Fruit fly (Drosophila melanogaster) whole organism, embryonic: Measurements from ENCODE around the gene CG46462.

Experiments used
- Abd-B ChIP-seq: fragments of 200-800 bp; sonication (Bioruptor generic); optimal IDR thresholded peaks from 2 replicates; lab custom pipeline; 2018; ENCODE audit warnings: missing biosample characterization, mild to moderate bottlenecking, missing genetic modification characterization, moderate library complexity
- Ada2b ChIP-seq: fragments of 200-800 bp; sonication (Bioruptor generic); IDR thresholded peaks from 2 replicates; pipeline ENCODE4 v1.3.6; 2022; ENCODE audit warnings: missing biosample characterization, missing genetic modification characterization
- Asciz ChIP-seq: fragments of 200-800 bp; sonication (Bioruptor generic); optimal IDR thresholded peaks from 2 replicates; lab custom pipeline; 2017; ENCODE audit warnings: missing biosample characterization, mild to moderate bottlenecking, missing genetic modification characterization, missing genetic modification reagents
- Atf-2 ChIP-seq: fragments of 200-800 bp; sonication (Bioruptor generic); optimal IDR thresholded peaks from 2 replicates; lab custom pipeline; 2016; ENCODE audit warnings: missing biosample characterization, missing genetic modification characterization
- Blimp-1 ChIP-seq: fragments of 200-800 bp; sonication (Bioruptor generic); optimal IDR thresholded peaks from 3 replicates; lab custom pipeline; 2018; ENCODE audit warnings: missing biosample characterization, missing genetic modification characterization, mild to moderate bottlenecking, moderate library complexity, missing genetic modification reagents
- C15 ChIP-seq: fragments of 200-800 bp; sonication (Bioruptor generic); IDR thresholded peaks from 3 replicates; pipeline ENCODE4 v1.3.6; 2022; ENCODE audit warnings: missing biosample characterization, missing genetic modification characterization
- CG10543 ChIP-seq: fragments of 200-800 bp; sonication (Bioruptor generic); optimal IDR thresholded peaks from 3 replicates; lab custom pipeline; 2017; ENCODE audit warnings: missing biosample characterization, mild to moderate bottlenecking, missing genetic modification characterization, moderate library complexity
- CG10979 ChIP-seq: fragments of 200-800 bp; sonication (Bioruptor generic); optimal IDR thresholded peaks from 2 replicates; lab custom pipeline; 2018; ENCODE audit warnings: missing biosample characterization, mild to moderate bottlenecking, missing genetic modification characterization, moderate library complexity
- CG11456 ChIP-seq: fragments of 200-800 bp; sonication (Bioruptor generic); IDR thresholded peaks from 3 replicates; pipeline ENCODE4 v1.3.6; 2022; ENCODE audit warnings: missing biosample characterization, missing genetic modification characterization
- CG12769 ChIP-seq: fragments of 200-800 bp; sonication (Bioruptor generic); optimal IDR thresholded peaks from 2 replicates; lab custom pipeline; 2019; ENCODE audit warnings: missing biosample characterization, mild to moderate bottlenecking, missing genetic modification characterization, moderate library complexity
- CG13775 ChIP-seq: fragments of 200-800 bp; sonication (Bioruptor generic); optimal IDR thresholded peaks from 3 replicates; lab custom pipeline; 2017; ENCODE audit warnings: missing biosample characterization, mild to moderate bottlenecking, missing genetic modification characterization
- CG1529 ChIP-seq: fragments of 200-800 bp; sonication (Bioruptor generic); optimal IDR thresholded peaks from 3 replicates; lab custom pipeline; 2018; ENCODE audit warnings: missing biosample characterization, missing genetic modification characterization
- CG15696 ChIP-seq: fragments of 200-800 bp; sonication (Bioruptor generic); optimal IDR thresholded peaks from 2 replicates; lab custom pipeline; 2019; ENCODE audit warnings: missing biosample characterization, mild to moderate bottlenecking, missing genetic modification characterization, moderate library complexity
- CG1602 ChIP-seq: fragments of 200-800 bp; sonication (Bioruptor generic); optimal IDR thresholded peaks from 3 replicates; lab custom pipeline; 2016; ENCODE audit warnings: missing biosample characterization, missing genetic modification characterization
- CG1603 ChIP-seq: fragments of 200-800 bp; sonication (Bioruptor generic); optimal IDR thresholded peaks from 2 replicates; lab custom pipeline; 2019; ENCODE audit warnings: missing biosample characterization, mild to moderate bottlenecking, missing genetic modification characterization, moderate library complexity
- CG16815 ChIP-seq: fragments of 200-800 bp; sonication (Bioruptor generic); optimal IDR thresholded peaks from 3 replicates; lab custom pipeline; 2017; ENCODE audit warnings: missing biosample characterization, mild to moderate bottlenecking, missing genetic modification characterization
- CG17912 ChIP-seq: fragments of 200-800 bp; sonication (Bioruptor generic); optimal IDR thresholded peaks from 2 replicates; lab custom pipeline; 2018; ENCODE audit warnings: missing biosample characterization, mild to moderate bottlenecking, missing genetic modification characterization
- CG18262 ChIP-seq: fragments of 200-800 bp; optimal IDR thresholded peaks from 3 replicates; lab custom pipeline; 2019; ENCODE audit warnings: missing biosample characterization, mild to moderate bottlenecking, missing genetic modification characterization, moderate library complexity
- CG2712 ChIP-seq: fragments of 200-800 bp; optimal IDR thresholded peaks from 3 replicates; lab custom pipeline; 2019; ENCODE audit warnings: missing biosample characterization, mild to moderate bottlenecking, missing genetic modification characterization, moderate library complexity
- CG30431 ChIP-seq: fragments of 200-800 bp; sonication (Bioruptor generic); optimal IDR thresholded peaks from 2 replicates; lab custom pipeline; 2017; ENCODE audit warnings: missing biosample characterization, missing genetic modification characterization
- CG4820 ChIP-seq: fragments of 200-800 bp; sonication (Bioruptor generic); optimal IDR thresholded peaks from 3 replicates; lab custom pipeline; 2016; ENCODE audit warnings: missing biosample characterization, missing genetic modification characterization
- CG6689 ChIP-seq: fragments of 200-800 bp; sonication (Bioruptor generic); IDR thresholded peaks from 2 replicates; pipeline ENCODE4 v1.3.6; 2022; ENCODE audit warnings: missing biosample characterization, missing genetic modification characterization
- CG7786 ChIP-seq: fragments of 200-800 bp; sonication (Bioruptor generic); optimal IDR thresholded peaks from 2 replicates; lab custom pipeline; 2016; ENCODE audit warnings: missing biosample characterization, missing genetic modification characterization
- CG7839 ChIP-seq: fragments of 200-800 bp; sonication (Bioruptor generic); optimal IDR thresholded peaks from 3 replicates; lab custom pipeline; 2018; ENCODE audit warnings: missing biosample characterization, mild to moderate bottlenecking, missing genetic modification characterization, moderate library complexity
- CG8765 ChIP-seq: fragments of 200-800 bp; sonication (Bioruptor generic); IDR thresholded peaks from 2 replicates; pipeline ENCODE4 v1.3.6; 2022; ENCODE audit warnings: missing biosample characterization, missing genetic modification characterization
- CHES-1-like ChIP-seq: fragments of 200-800 bp; sonication (Bioruptor generic); optimal IDR thresholded peaks from 2 replicates; lab custom pipeline; 2016; ENCODE audit warnings: missing biosample characterization, missing genetic modification characterization
- Chrac-16 ChIP-seq: fragments of 200-800 bp; sonication (Bioruptor generic); optimal IDR thresholded peaks from 3 replicates; lab custom pipeline; 2016; ENCODE audit warnings: missing biosample characterization, missing genetic modification characterization
- D19B ChIP-seq: fragments of 200-800 bp; sonication (Bioruptor generic); optimal IDR thresholded peaks from 2 replicates; lab custom pipeline; 2017; ENCODE audit warnings: missing biosample characterization, mild to moderate bottlenecking, missing genetic modification characterization
- Fer1 ChIP-seq: fragments of 200-800 bp; sonication (Bioruptor generic); optimal IDR thresholded peaks from 2 replicates; lab custom pipeline; 2017; ENCODE audit warnings: missing biosample characterization, mild to moderate bottlenecking, missing genetic modification characterization
- Hr3 ChIP-seq: fragments of 200-800 bp; sonication (Bioruptor generic); optimal IDR thresholded peaks from 3 replicates; lab custom pipeline; 2016; ENCODE audit warnings: missing biosample characterization, missing genetic modification characterization
- Kr ChIP-seq: fragments of 200-800 bp; sonication (Bioruptor generic); optimal IDR thresholded peaks from 2 replicates; lab custom pipeline; 2017; ENCODE audit warnings: missing biosample characterization, mild to moderate bottlenecking, missing genetic modification characterization
- NC2α ChIP-seq: fragments of 200-800 bp; sonication (Bioruptor generic); optimal IDR thresholded peaks from 2 replicates; lab custom pipeline; 2016; ENCODE audit warnings: missing biosample characterization, missing genetic modification characterization
- Nf-YB ChIP-seq: fragments of 200-800 bp; sonication (Bioruptor generic); optimal IDR thresholded peaks from 3 replicates; lab custom pipeline; 2019; ENCODE audit warnings: missing biosample characterization, mild to moderate bottlenecking, missing genetic modification characterization, moderate library complexity
- Sox100B ChIP-seq: fragments of 200-800 bp; sonication (Bioruptor generic); optimal IDR thresholded peaks from 3 replicates; lab custom pipeline; 2018; ENCODE audit warnings: missing biosample characterization, mild to moderate bottlenecking, missing genetic modification characterization
- Sry-δ ChIP-seq: fragments of 200-800 bp; sonication (Bioruptor generic); optimal IDR thresholded peaks from 2 replicates; lab custom pipeline; 2016; ENCODE audit warnings: missing biosample characterization, missing genetic modification characterization
- Xbp1 ChIP-seq: fragments of 200-800 bp; sonication (Bioruptor generic); optimal IDR thresholded peaks from 3 replicates; lab custom pipeline; 2016; ENCODE audit warnings: missing biosample characterization, mild to moderate bottlenecking, missing genetic modification characterization
- aop ChIP-seq: fragments of 200-800 bp; sonication (Bioruptor generic); IDR thresholded peaks from 2 replicates; pipeline ENCODE4 v1.3.6; 2022; ENCODE audit warnings: missing biosample characterization, missing genetic modification characterization
- az2 ChIP-seq: fragments of 200-800 bp; sonication (Bioruptor generic); optimal IDR thresholded peaks from 3 replicates; lab custom pipeline; 2016; ENCODE audit warnings: missing biosample characterization, missing genetic modification characterization
- crol ChIP-seq: fragments of 200-800 bp; sonication (Bioruptor generic); IDR thresholded peaks from 2 replicates; pipeline ENCODE4 v1.3.6; 2022; ENCODE audit warnings: missing biosample characterization, missing genetic modification characterization
- eve ChIP-seq, 2 experiments: fragments of >200 bp; optimal IDR thresholded peaks; 2 replicates each; lab custom pipeline; 2017; ENCODE audit warnings: missing biosample characterization in 2 of 2, missing genetic modification characterization in 2 of 2
- gsb ChIP-seq: fragments of 200-800 bp; sonication (Bioruptor generic); IDR thresholded peaks from 2 replicates; pipeline ENCODE4 v1.3.6; 2022; ENCODE audit warnings: missing biosample characterization, missing genetic modification characterization
- ind ChIP-seq: fragments of 200-800 bp; sonication (Bioruptor generic); optimal IDR thresholded peaks from 3 replicates; lab custom pipeline; 2016; ENCODE audit warnings: missing biosample characterization, missing genetic modification characterization
- lola ChIP-seq, 3 experiments: fragments of >200 bp in 2 of 3; fragments of 200-800 bp in 1 of 3; sonication (Bioruptor generic) in 1 of 3; optimal IDR thresholded peaks; 2 replicates each; lab custom pipeline; 2017 to 2019; ENCODE audit warnings: missing biosample characterization in 3 of 3, missing genetic modification characterization in 3 of 3, mild to moderate bottlenecking in 1 of 3, moderate library complexity in 1 of 3
- p53 ChIP-seq: fragments of 200-800 bp; sonication (Bioruptor generic); optimal IDR thresholded peaks from 2 replicates; lab custom pipeline; 2016; ENCODE audit warnings: missing biosample characterization, missing genetic modification characterization
- phol ChIP-seq: fragments of 200-800 bp; sonication (Bioruptor generic); optimal IDR thresholded peaks from 3 replicates; lab custom pipeline; 2018; ENCODE audit warnings: missing biosample characterization, mild to moderate bottlenecking, missing genetic modification characterization, moderate library complexity
- row ChIP-seq: fragments of 200-800 bp; sonication (Bioruptor generic); IDR thresholded peaks from 3 replicates; pipeline ENCODE4 v1.3.6; 2022; ENCODE audit warnings: missing biosample characterization, missing genetic modification characterization
- run ChIP-seq: fragments of 200-800 bp; sonication (Bioruptor generic); optimal IDR thresholded peaks from 3 replicates; lab custom pipeline; 2018; ENCODE audit warnings: missing biosample characterization, mild to moderate bottlenecking, missing genetic modification characterization
- sens ChIP-seq: fragments of 200-800 bp; sonication (Bioruptor generic); peaks from one replicate; lab custom pipeline; 2016; ENCODE audit warnings: missing biosample characterization, missing genetic modification characterization
- zen ChIP-seq: fragments of 200-800 bp; sonication (Bioruptor generic); optimal IDR thresholded peaks from 3 replicates; lab custom pipeline; 2018; ENCODE audit warnings: missing biosample characterization, mild to moderate bottlenecking, missing genetic modification characterization, moderate library complexity

The CG46462 gene

DNA sequence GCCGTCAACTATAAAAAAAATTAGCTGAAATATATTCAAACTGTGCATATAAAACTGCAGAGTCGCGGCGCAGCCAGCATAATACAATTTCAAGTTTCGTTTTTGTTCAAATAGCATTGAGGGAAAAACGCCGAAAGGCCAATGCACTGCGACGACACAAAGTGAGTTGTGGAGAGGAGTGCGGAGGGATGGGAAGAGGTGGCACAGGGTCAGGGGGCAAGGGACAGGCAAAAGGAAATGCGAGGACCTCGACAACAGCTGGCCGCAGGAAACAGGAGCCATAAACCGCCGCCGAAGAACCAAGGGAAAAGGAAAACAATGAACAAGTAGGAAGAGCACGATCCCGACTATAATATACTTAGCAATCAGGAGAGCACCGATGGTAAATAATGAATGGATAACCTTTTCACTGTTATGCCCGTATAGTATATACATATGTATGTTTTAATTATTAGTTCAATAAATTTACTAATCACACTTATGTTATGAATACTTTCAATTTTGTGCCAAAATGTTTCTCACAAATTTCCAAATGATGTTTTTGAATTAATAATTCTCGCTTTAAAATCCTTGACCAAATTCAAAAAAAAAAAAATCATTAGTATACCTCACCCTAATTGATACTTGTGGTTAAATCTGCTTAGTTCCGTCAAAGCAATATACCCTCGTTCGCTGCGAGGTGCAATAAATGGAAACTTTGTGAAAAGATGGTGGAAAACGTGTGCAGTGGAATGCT is 32.8 kb upstream of the CG46462 start (continued):
- peak; percentile 1 for TF ChIP-seq CG4820
- peak; percentile 48 for TF ChIP-seq Chrac-16 (GFP tag; lab: Kevin White, UChicago)
- TF ChIP-seq Atf-2 (GFP tag; lab: Kevin White, UChicago): no peak
- no peak for TF ChIP-seq Sry-δ (GFP tag; lab: Kevin White, UChicago)
- TF ChIP-seq Hr3 (GFP tag; lab: Kevin White, UChicago): peak; percentile 23
- peak; percentile 77 for TF ChIP-seq phol (tag; lab: Kevin White, UChicago)
- peak; percentile 44 for TF ChIP-seq CG16815 (GFP tag; lab: Kevin White, UChicago)
- TF ChIP-seq eve (GFP tag; optimal IDR thresholded peaks at IDR 0.05; lab: Kevin White, UChicago): peak; percentile 21 to 82
- peak; percentile 4 for TF ChIP-seq Sox100B (GFP tag; lab: Kevin White, UChicago)
- TF ChIP-seq CG17912 (GFP tag; lab: Kevin White, UChicago): no peak
- TF ChIP-seq gsb (GFP tag; lab: Robert Waterston, UW): no peak
- TF ChIP-seq zen: peak; percentile 60
- peak; percentile 12 for TF ChIP-seq CG30431 (GFP tag; lab: Kevin White, UChicago)
- TF ChIP-seq Xbp1 (GFP tag; lab: Kevin White, UChicago): peak; percentile 51
- 0 out of 2 replicates have a peak, but pooled peaks have one; percentile 17 for TF ChIP-seq CG6689 (GFP tag; lab: Robert Waterston, UW)
- TF ChIP-seq aop (GFP tag; lab: Robert Waterston, UW): peak; percentile 48; the same call in 1 of the 2 replicates
- TF ChIP-seq CG1603 (tag; lab: Kevin White, UChicago): peak; percentile 12
- TF ChIP-seq lola (GFP tag; optimal IDR thresholded peaks at IDR 0.05; lab: Kevin White, UChicago): peak in 1 of 3 experiments; percentile 74
- TF ChIP-seq ind (GFP tag; lab: Kevin White, UChicago): peak; percentile 9
- no peak for TF ChIP-seq Fer1 (GFP tag; lab: Kevin White, UChicago)
- peak; percentile 44 for TF ChIP-seq Asciz (GFP tag; lab: Kevin White, UChicago)
- peak; percentile 55 for TF ChIP-seq row (GFP tag; lab: Robert Waterston, UW)
- peak; percentile 48 for TF ChIP-seq CG1529
- TF ChIP-seq Abd-B (GFP tag; lab: Kevin White, UChicago): no peak
- no peak for TF ChIP-seq CG7786 (GFP tag; lab: Kevin White, UChicago)
- TF ChIP-seq sens (GFP tag; lab: Kevin White, UChicago): peak; percentile 90
- TF ChIP-seq CG10543: no peak
- no peak for TF ChIP-seq run
- TF ChIP-seq az2 (GFP tag; lab: Kevin White, UChicago): peak; percentile 49
- peak; percentile 52 for TF ChIP-seq CG13775 (GFP tag; lab: Kevin White, UChicago)
- TF ChIP-seq NC2α (GFP tag; lab: Kevin White, UChicago): no peak
- peak; percentile 75 for TF ChIP-seq D19B (GFP tag; lab: Kevin White, UChicago)
- peak; percentile 48 for TF ChIP-seq CG7839 (tag; lab: Kevin White, UChicago)
- no peak for TF ChIP-seq p53 (GFP tag; lab: Kevin White, UChicago)
- TF ChIP-seq C15 (GFP tag; lab: Robert Waterston, UW): no peak
- TF ChIP-seq Kr (GFP tag; lab: Kevin White, UChicago): no peak
- peak; percentile 55 for TF ChIP-seq CG2712 (tag; lab: Kevin White, UChicago)
- TF ChIP-seq CG10979 (tag; lab: Kevin White, UChicago): peak; percentile 55
- TF ChIP-seq CG11456: no peak
- peak; percentile 96 for TF ChIP-seq crol (GFP tag; lab: Robert Waterston, UW)
- TF ChIP-seq CHES-1-like (GFP tag; lab: Kevin White, UChicago): peak; percentile 9
- TF ChIP-seq Nf-YB (GFP tag; lab: Kevin White, UChicago): peak; percentile 13
- TF ChIP-seq CG12769 (tag; lab: Kevin White, UChicago): no peak
- TF ChIP-seq CG1602 (GFP tag; lab: Kevin White, UChicago): peak; percentile 41
- peak; percentile 1 for TF ChIP-seq Blimp-1 (GFP tag; lab: Kevin White, UChicago)
- TF ChIP-seq CG8765: no peak
- TF ChIP-seq Ada2b (GFP tag; lab: Robert Waterston, UW): no peak
- peak; percentile 55 for TF ChIP-seq CG18262
- TF ChIP-seq CG15696 (tag; lab: Kevin White, UChicago): peak; percentile 53
